Fruit fly (Drosophila melanogaster) ovary, adult (tissue): ENCODE measurements around the gene CG15023.
A peak's percentile ranks its signal among the peaks of the same experiment; 100 is the strongest.

ENCODE experiments used
- CG17801 ChIP-seq: fragments of 200-800 bp; optimal IDR thresholded peaks from 2 replicates; lab custom pipeline; 2019; ENCODE audit warnings: missing biosample characterization, mild to moderate bottlenecking, missing genetic modification characterization, moderate library complexity; ENCODE audit not compliant: partially characterized antibody

Gene CG15023

dm6 chr3L:4436421-4436820, 24.9 kb downstream of the CG15023 start, which contains the start of gene CG15021:
CG15021 (plus strand) TSS chr3L:4436721.
- TF ChIP-seq CG17801 (GFP tag; lab: Kevin White, UChicago), result no peak

dm6 chr3L:4431111-4431730, 30.1 kb downstream of the CG15023 start:
- TF ChIP-seq CG17801 (GFP tag; lab: Kevin White, UChicago), result no peak

- no peak for TF ChIP-seq CG17801 (GFP tag; lab: Kevin White, UChicago)
Measured at dm6 chr3L:4430331-4430730, 31.0 kb downstream of the CG15023 start.

dm6 chr3L:4428918-4429546, 32.3 kb downstream of the CG15023 start, which contains the start of gene nAChRbeta1:
nAChRbeta1 (plus strand) TSS chr3L:4429349.
- TF ChIP-seq CG17801 (GFP tag; lab: Kevin White, UChicago), result no peak

- no peak for TF ChIP-seq CG17801 (GFP tag; lab: Kevin White, UChicago)
Measured at dm6 chr3L:4426581-4426980, 34.7 kb downstream of the CG15023 start.

dm6 chr3L:4421362-4421761, 39.9 kb downstream of the CG15023 start, which contains the start of gene CG15020:
CG15020 (plus strand) TSS chr3L:4421662.
- TF ChIP-seq CG17801 (GFP tag; lab: Kevin White, UChicago), result no peak

dm6 chr3L:4417543-4417942, 43.8 kb downstream of the CG15023 start:
- TF ChIP-seq CG17801 (GFP tag; lab: Kevin White, UChicago), result no peak

dm6 chr3L:4417068-4417467, 44.2 kb downstream of the CG15023 start:
- TF ChIP-seq CG17801 (GFP tag; lab: Kevin White, UChicago), result no peak

- no peak for TF ChIP-seq CG17801 (GFP tag; lab: Kevin White, UChicago)
Measured at dm6 chr3L:4415326-4416274, 45.7 kb downstream of the CG15023 start.

- TF ChIP-seq CG17801 (GFP tag; lab: Kevin White, UChicago), result no peak
Measured at dm6 chr3L:4414579-4414978, 46.7 kb downstream of the CG15023 start.

dm6 chr3L:4413800-4414446, 47.4 kb downstream of the CG15023 start:
- peak; percentile 10 for TF ChIP-seq CG17801 (GFP tag; lab: Kevin White, UChicago)

dm6 chr3L:4412974-4413373, 48.3 kb downstream of the CG15023 start:
- no peak for TF ChIP-seq CG17801 (GFP tag; lab: Kevin White, UChicago)

dm6 chr3L:4411951-4412350, 49.4 kb downstream of the CG15023 start:
- TF ChIP-seq CG17801 (GFP tag; lab: Kevin White, UChicago), result no peak

dm6 chr3L:4411025-4411873, 50.1 kb downstream of the CG15023 start:
- TF ChIP-seq CG17801 (GFP tag; lab: Kevin White, UChicago), result no peak
